Worm (Caenorhabditis elegans): ENCODE results near the gene T14G8.3.

ce11 chrX:12911235-12911634 is 50.2 kb downstream of the T14G8.3 start:
- TF ChIP-seq hsf-1 (GFP tag; IDR thresholded peaks at IDR 0.05) (no peak), Y67H2A.10 (GFP tag; conservative IDR thresholded peaks at IDR 0.05) (no peak), nfyb-1 (GFP tag; IDR thresholded peaks at IDR 0.05) (no peak), him-1 (tag; optimal IDR thresholded peaks at IDR 0.05) (no peak), mxl-1 (tag; optimal IDR thresholded peaks at IDR 0.05) (no peak), gei-17 (GFP tag; optimal IDR thresholded peaks at IDR 0.05) (no peak), pha-4 (tag; optimal IDR thresholded peaks at IDR 0.05) (no peak), ztf-25 (GFP tag; IDR thresholded peaks at IDR 0.05) (no peak), attf-5 (GFP tag; optimal IDR thresholded peaks at IDR 0.05) (no peak), dpl-1 (GFP tag; optimal IDR thresholded peaks at IDR 0.05) (no peak)
